Worm (Caenorhabditis elegans): ENCODE data around the gene cest-30.

cest-30 gene

ce11 chrV:5265581-5265980 is 2.7 kb upstream of the cest-30 start, which contains the start of the genes srt-69 and B0238.12:
srt-69 (minus strand) TSS chrV:5265681.
B0238.12 (plus strand) TSS chrV:5265844.
- TF ChIP-seq pqm-1 (tag; optimal IDR thresholded peaks at IDR 0.05) (no peak), ztf-11 (tag; optimal IDR thresholded peaks at IDR 0.05) (no peak), ztf-4 (tag; optimal IDR thresholded peaks at IDR 0.05) (no peak), ceh-16 (tag; optimal IDR thresholded peaks at IDR 0.05) (no peak), nhr-23 (tag; optimal IDR thresholded peaks at IDR 0.05) (no peak), elt-2 (tag; optimal IDR thresholded peaks at IDR 0.05) (no peak), skn-1 (tag; optimal IDR thresholded peaks at IDR 0.05) (no peak), lin-39 (tag; optimal IDR thresholded peaks at IDR 0.05) (no peak), unc-62 (GFP tag; optimal IDR thresholded peaks at IDR 0.05) (no peak), ceh-82 (tag; optimal IDR thresholded peaks at IDR 0.05) (no peak), elt-3 (tag; optimal IDR thresholded peaks at IDR 0.05) (no peak), nhr-11 (tag; optimal IDR thresholded peaks at IDR 0.05) (no peak), ZK546.5 (tag; optimal IDR thresholded peaks at IDR 0.05) (no peak)

- TF ChIP-seq nhr-67 (tag; optimal IDR thresholded peaks at IDR 0.05), result no peak
- TF ChIP-seq nhr-28 (tag; optimal IDR thresholded peaks at IDR 0.05), result no peak
- TF ChIP-seq lsy-12 (tag; optimal IDR thresholded peaks at IDR 0.05), result no peak
- no peak for TF ChIP-seq nhr-23 (tag; optimal IDR thresholded peaks at IDR 0.05)
- TF ChIP-seq unc-62 (GFP tag; optimal IDR thresholded peaks at IDR 0.05), result no peak
- TF ChIP-seq egl-5 (tag; optimal IDR thresholded peaks at IDR 0.05), result no peak
- no peak for TF ChIP-seq sea-2 (GFP tag; optimal IDR thresholded peaks at IDR 0.05)
- TF ChIP-seq tbx-2 (tag; optimal IDR thresholded peaks at IDR 0.05), result no peak
- no peak for TF ChIP-seq fkh-2 (tag; optimal IDR thresholded peaks at IDR 0.05)
- no peak for TF ChIP-seq hmg-11 (tag; optimal IDR thresholded peaks at IDR 0.05)
Measured at ce11 chrV:5259448-5259847, 3.5 kb downstream of the cest-30 start, which contains the start of gene srt-70. srt-70 (minus strand) TSS chrV:5259548.

DNA sequence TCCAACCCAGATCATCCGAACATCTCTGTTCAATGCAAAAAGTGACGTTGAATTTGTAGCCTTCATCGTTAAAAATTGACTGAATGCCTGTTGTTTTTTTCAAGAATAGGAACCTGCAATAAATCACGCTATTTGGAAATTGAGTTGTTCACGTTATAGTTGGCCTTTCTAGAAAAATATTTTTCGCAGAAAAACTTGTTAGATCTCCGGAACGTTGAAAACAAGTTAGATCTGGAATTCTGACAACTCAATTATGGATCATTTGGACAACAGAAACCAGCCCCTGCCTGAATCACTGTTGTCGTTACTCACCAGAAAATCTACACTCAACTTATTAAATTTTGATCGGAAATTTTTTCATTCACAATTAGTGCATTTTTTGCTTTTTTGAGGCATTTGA is 5.5 kb downstream of the cest-30 start, which contains the start of gene srt-67:
Gene srt-67 (minus strand): TSS at position 101 of the 400 bp plus-strand sequence.
- no peak for TF ChIP-seq eor-1 (tag; optimal IDR thresholded peaks at IDR 0.05)
- TF ChIP-seq tbx-2 (tag; optimal IDR thresholded peaks at IDR 0.05), result no peak
- no peak for TF ChIP-seq snpc-4 (tag; optimal IDR thresholded peaks at IDR 0.05)
- no peak for TF ChIP-seq nhr-11 (tag; optimal IDR thresholded peaks at IDR 0.05)
- no peak for TF ChIP-seq nhr-76 (tag; optimal IDR thresholded peaks at IDR 0.05)
- TF ChIP-seq fkh-2 (tag; optimal IDR thresholded peaks at IDR 0.05), result no peak
- no peak for TF ChIP-seq ceh-9 (tag; optimal IDR thresholded peaks at IDR 0.05)
- TF ChIP-seq hmg-11 (tag; optimal IDR thresholded peaks at IDR 0.05), result no peak
- TF ChIP-seq ama-1 (optimal IDR thresholded peaks at IDR 0.05), result no peak
- TF ChIP-seq unc-39 (tag; optimal IDR thresholded peaks at IDR 0.05), result no peak
- TF ChIP-seq fos-1 (tag; optimal IDR thresholded peaks at IDR 0.05), result no peak
- TF ChIP-seq nhr-23 (tag; optimal IDR thresholded peaks at IDR 0.05), result no peak
- TF ChIP-seq egl-5 (tag; optimal IDR thresholded peaks at IDR 0.05), result no peak
- no peak for TF ChIP-seq nhr-25 (tag; optimal IDR thresholded peaks at IDR 0.05)

ce11 chrV:5252016-5252415 is 10.9 kb downstream of the cest-30 start, which contains the start of gene srt-68:
srt-68 (minus strand) TSS chrV:5252116.
- TF ChIP-seq nhr-28 (tag; optimal IDR thresholded peaks at IDR 0.05) (no peak), ztf-4 (tag; optimal IDR thresholded peaks at IDR 0.05) (no peak), jun-1 (tag; optimal IDR thresholded peaks at IDR 0.05) (no peak), nhr-23 (tag; optimal IDR thresholded peaks at IDR 0.05) (no peak), eor-1 (tag; optimal IDR thresholded peaks at IDR 0.05) (no peak), snpc-4 (tag; optimal IDR thresholded peaks at IDR 0.05) (no peak), hmg-11 (tag; optimal IDR thresholded peaks at IDR 0.05) (no peak), R02D3.7 (tag; optimal IDR thresholded peaks at IDR 0.05) (no peak), ceh-16 (tag; optimal IDR thresholded peaks at IDR 0.05) (no peak), lin-39 (tag; optimal IDR thresholded peaks at IDR 0.05) (no peak), fkh-10 (GFP tag; optimal IDR thresholded peaks at IDR 0.05) (no peak), aly-2 (tag; optimal IDR thresholded peaks at IDR 0.05) (no peak), nhr-77 (tag; optimal IDR thresholded peaks at IDR 0.05) (no peak), nhr-237 (tag; optimal IDR thresholded peaks at IDR 0.05) (no peak), tbx-2 (tag; optimal IDR thresholded peaks at IDR 0.05) (no peak), nhr-11 (tag; optimal IDR thresholded peaks at IDR 0.05) (no peak), daf-12 (tag; optimal IDR thresholded peaks at IDR 0.05) (no peak), elt-3 (tag; optimal IDR thresholded peaks at IDR 0.05) (no peak), fos-1 (tag; optimal IDR thresholded peaks at IDR 0.05) (no peak), nhr-25 (tag; optimal IDR thresholded peaks at IDR 0.05) (no peak)

All from whole organism, L3 larva.